Worm (Caenorhabditis elegans) whole organism, young adult: ENCODE measurements around the gene set-19.

ENCODE experiments used
- B0035.1 ChIP-seq: sonication (generic microtip); optimal IDR thresholded peaks from 2 replicates; lab custom pipeline; 2016; ENCODE audit warnings: missing genetic modification characterization, mild to moderate bottlenecking, missing compliant biosample characterization, missing genotype, missing genetic modification reagents
- F49E8.2 ChIP-seq: sonication (generic microtip); optimal IDR thresholded peaks from 3 replicates; lab custom pipeline; 2017; ENCODE audit warnings: missing genetic modification characterization, mild to moderate bottlenecking, missing compliant biosample characterization, antibody characterized with exemption, moderate library complexity; ENCODE audit not compliant: insufficient read depth
- lin-26 ChIP-seq: fragments of 200-800 bp; sonication (Bioruptor generic); IDR thresholded peaks from 2 replicates; pipeline ENCODE4 v1.3.6; 2022; ENCODE audit warnings: missing genetic modification reagents, missing genetic modification characterization, missing compliant biosample characterization
- lin-35 ChIP-seq, 3 experiments: fragments of 150-350 bp in 2 of 3; sonication (generic microtip) in 1 of 3; optimal IDR thresholded peaks; 2 replicates each; lab custom pipeline; 2014 to 2018; ENCODE audit warnings: missing biosample characterization in 3 of 3, missing genetic modification characterization in 3 of 3, missing genetic modification reagents in 3 of 3
- nhr-90 ChIP-seq: sonication (generic microtip); optimal IDR thresholded peaks from 2 replicates; lab custom pipeline; 2016; ENCODE audit warnings: missing genotype, mild to moderate bottlenecking, missing genetic modification characterization, missing compliant biosample characterization
- snpc-4 ChIP-seq, 5 experiments: fragments of 150-350 bp in 1 of 5; sonication (generic microtip) in 4 of 5; optimal IDR thresholded peaks; 2 replicates each; lab custom pipeline; 2014 to 2018; ENCODE audit warnings: missing genetic modification characterization in 5 of 5, missing biosample characterization in 3 of 5, antibody characterized with exemption in 2 of 5, mild to moderate bottlenecking in 2 of 5, missing compliant biosample characterization in 2 of 5, missing genotype in 2 of 5, moderate library complexity in 2 of 5, missing genetic modification reagents in 1 of 5
- tbx-9 ChIP-seq: sonication (generic microtip); optimal IDR thresholded peaks from 2 replicates; lab custom pipeline; 2016; ENCODE audit warnings: borderline replicate concordance, missing genetic modification characterization, inconsistent platforms, missing compliant biosample characterization
- ztf-22 ChIP-seq: fragments of 200-800 bp; sonication (Bioruptor generic); optimal IDR thresholded peaks from 2 replicates; lab custom pipeline; 2018; ENCODE audit warnings: mild to moderate bottlenecking, missing genetic modification characterization, moderate library complexity, missing compliant biosample characterization

DNA sequence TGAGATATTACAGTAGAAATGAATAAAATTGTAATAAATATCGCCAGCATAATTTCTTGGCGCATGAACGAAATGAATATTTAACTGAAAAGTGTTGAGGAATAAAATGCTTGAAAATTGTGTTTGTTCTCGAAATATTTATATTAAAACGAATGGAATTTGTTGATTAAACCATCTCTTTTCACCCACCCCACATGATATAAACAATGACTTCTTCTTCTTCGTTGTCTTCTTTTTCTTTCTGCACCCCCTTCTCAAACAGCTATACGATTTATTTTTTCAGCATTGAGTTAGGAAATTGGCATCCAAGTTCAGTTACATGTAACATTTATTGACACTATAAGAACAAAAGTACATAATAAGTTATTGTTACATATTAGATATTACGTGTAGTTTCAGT is 40.1 kb upstream of the set-19 start, which contains the start of gene C41G11.1:
- TF ChIP-seq F49E8.2 (tag; lab: Kevin White, UChicago) = no peak
- no peak for TF ChIP-seq lin-35 (GFP tag; optimal IDR thresholded peaks at IDR 0.05; lab: Kevin White, UChicago)
- TF ChIP-seq ztf-22 (GFP tag; lab: Kevin White, UChicago) = no peak
- no peak for TF ChIP-seq lin-26
- no peak for TF ChIP-seq nhr-90 (tag; lab: Kevin White, UChicago)
- TF ChIP-seq snpc-4 (GFP tag; optimal IDR thresholded peaks at IDR 0.05; lab: Kevin White, UChicago) = no peak
- no peak for TF ChIP-seq snpc-4 (tag; optimal IDR thresholded peaks at IDR 0.05; lab: Kevin White, UChicago)
- TF ChIP-seq tbx-9 (tag; lab: Kevin White, UChicago) = no peak
- no peak for TF ChIP-seq B0035.1 (tag; lab: Kevin White, UChicago)
